Fruit fly (Drosophila melanogaster) whole organism, embryonic: Measurements from ENCODE around the gene CG6094.

ENCODE experiments used
- BEAF-32 ChIP-seq: fragments of 200-800 bp; sonication (Bioruptor generic); optimal IDR thresholded peaks from 3 replicates; lab custom pipeline; 2017; ENCODE audit warnings: missing biosample characterization, missing genetic modification characterization, mild to moderate bottlenecking, moderate library complexity, missing genetic modification reagents
- CG10462 ChIP-seq: fragments of 200-800 bp; sonication (Bioruptor generic); optimal IDR thresholded peaks from 2 replicates; lab custom pipeline; 2016; ENCODE audit warnings: missing biosample characterization, missing genetic modification characterization
- CG6791 ChIP-seq: fragments of 200-800 bp; sonication (Bioruptor generic); IDR thresholded peaks from 3 replicates; pipeline ENCODE4 v1.3.6; 2022; ENCODE audit warnings: missing biosample characterization, missing genetic modification characterization; ENCODE audit not compliant: partially characterized antibody
- corto ChIP-seq: fragments of 200-800 bp; sonication (Bioruptor generic); optimal IDR thresholded peaks from 2 replicates; lab custom pipeline; 2016; ENCODE audit warnings: missing biosample characterization, mild to moderate bottlenecking, missing genetic modification characterization, moderate library complexity
- kah ChIP-seq: fragments of 200-800 bp; sonication (Bioruptor generic); optimal IDR thresholded peaks from 2 replicates; lab custom pipeline; 2018; ENCODE audit warnings: missing biosample characterization, mild to moderate bottlenecking, missing genetic modification characterization
- knrl ChIP-seq: fragments of 200-800 bp; sonication (Bioruptor generic); IDR thresholded peaks from 3 replicates; pipeline ENCODE4 v1.3.6; 2022; ENCODE audit warnings: missing biosample characterization, missing genetic modification characterization; ENCODE audit not compliant: partially characterized antibody
- lilli ChIP-seq: fragments of 200-800 bp; sonication (Bioruptor generic); optimal IDR thresholded peaks from 3 replicates; lab custom pipeline; 2016; ENCODE audit warnings: missing biosample characterization, missing genetic modification characterization
- oc ChIP-seq: fragments of 200-800 bp; sonication (Bioruptor generic); optimal IDR thresholded peaks from 2 replicates; lab custom pipeline; 2018; ENCODE audit warnings: missing biosample characterization, mild to moderate bottlenecking, missing genetic modification characterization, moderate library complexity
- org-1 ChIP-seq: fragments of 200-800 bp; sonication (Bioruptor generic); optimal IDR thresholded peaks from 2 replicates; lab custom pipeline; 2017; ENCODE audit warnings: missing biosample characterization, missing genetic modification characterization
- sqz ChIP-seq: fragments of 200-800 bp; sonication (Bioruptor generic); optimal IDR thresholded peaks from 3 replicates; lab custom pipeline; 2018; ENCODE audit warnings: missing biosample characterization, mild to moderate bottlenecking, missing genetic modification characterization

DNA sequence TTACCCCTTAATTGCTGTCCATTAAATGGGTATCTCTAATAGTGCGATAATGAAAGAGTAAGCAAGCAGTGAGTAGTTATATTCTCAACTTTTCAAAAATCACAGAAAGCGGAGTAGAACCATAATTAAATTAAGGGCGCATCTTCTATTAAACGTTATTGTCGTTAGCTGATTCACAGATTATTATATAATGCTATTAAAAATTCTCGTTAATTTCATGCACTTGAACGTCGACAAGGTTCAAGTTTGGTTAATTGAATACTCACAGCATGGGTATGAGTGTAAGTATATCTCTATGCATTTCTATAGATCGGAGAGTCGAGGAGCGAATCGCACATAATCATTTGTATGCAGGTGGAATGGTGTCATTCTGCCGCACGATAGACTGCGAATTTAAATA, 4.0 kb downstream of the CG6094 start:
- no peak for TF ChIP-seq kah (GFP tag; lab: Kevin White, UChicago)
- no peak for TF ChIP-seq CG6791
- TF ChIP-seq oc (tag; lab: Kevin White, UChicago): no peak
- no peak for TF ChIP-seq lilli
- TF ChIP-seq corto (GFP tag; lab: Kevin White, UChicago): no peak
- TF ChIP-seq knrl (GFP tag; lab: Robert Waterston, UW): no peak
- no peak for TF ChIP-seq org-1 (GFP tag; lab: Kevin White, UChicago)
- TF ChIP-seq BEAF-32 (GFP tag; lab: Kevin White, UChicago): no peak
- TF ChIP-seq CG10462 (GFP tag; lab: Kevin White, UChicago): no peak
- TF ChIP-seq sqz (GFP tag; lab: Kevin White, UChicago): no peak
